Fruit fly (Drosophila melanogaster) whole organism, embryonic: ENCODE results near the gene car.

ENCODE experiments used
- ATbp ChIP-seq: fragments of 200-800 bp; sonication (Bioruptor generic); optimal IDR thresholded peaks from 2 replicates; lab custom pipeline; 2017; ENCODE audit warnings: missing biosample characterization, mild to moderate bottlenecking, missing genetic modification characterization, missing genetic modification reagents
- Bdp1 ChIP-seq: fragments of 200-800 bp; sonication (Bioruptor generic); optimal IDR thresholded peaks from 3 replicates; lab custom pipeline; 2016; ENCODE audit warnings: missing biosample characterization, missing genetic modification characterization
- CG10209 ChIP-seq: fragments of 200-800 bp; sonication (Bioruptor generic); optimal IDR thresholded peaks from 3 replicates; lab custom pipeline; 2017; ENCODE audit warnings: missing biosample characterization, mild to moderate bottlenecking, missing genetic modification characterization, missing genetic modification reagents
- CG11695 ChIP-seq: fragments of 200-800 bp; sonication (Bioruptor generic); IDR thresholded peaks from 3 replicates; pipeline ENCODE4 v1.3.6; 2022; ENCODE audit warnings: missing biosample characterization, missing genetic modification characterization
- CG1233 ChIP-seq: fragments of 200-800 bp; sonication (Bioruptor generic); optimal IDR thresholded peaks from 4 replicates; lab custom pipeline; 2018; ENCODE audit warnings: missing biosample characterization, mild to moderate bottlenecking, missing genetic modification characterization
- CG14860 ChIP-seq: fragments of 200-800 bp; sonication (Bioruptor generic); IDR thresholded peaks from 3 replicates; pipeline ENCODE4 v1.3.6; 2022; ENCODE audit warnings: missing biosample characterization, missing genetic modification characterization; ENCODE audit not compliant: partially characterized antibody
- CG15514 ChIP-seq: fragments of 200-800 bp; sonication (Bioruptor generic); optimal IDR thresholded peaks from 3 replicates; lab custom pipeline; 2017; ENCODE audit warnings: missing biosample characterization, missing genetic modification characterization, mild to moderate bottlenecking, moderate library complexity, missing genetic modification reagents
- CG17361 ChIP-seq: fragments of 200-800 bp; sonication (Bioruptor generic); IDR thresholded peaks from 3 replicates; pipeline ENCODE4 v1.3.6; 2022; ENCODE audit warnings: missing biosample characterization, missing genetic modification characterization
- CG18599 ChIP-seq: fragments of 200-800 bp; sonication (Bioruptor generic); optimal IDR thresholded peaks from 3 replicates; lab custom pipeline; 2017; ENCODE audit warnings: missing biosample characterization, missing genetic modification characterization, mild to moderate bottlenecking, moderate library complexity, missing genetic modification reagents
- CG2120 ChIP-seq: fragments of 200-800 bp; sonication (Bioruptor generic); optimal IDR thresholded peaks from 3 replicates; lab custom pipeline; 2016; ENCODE audit warnings: missing biosample characterization, missing genetic modification characterization
- CG2202 ChIP-seq: fragments of 200-800 bp; sonication (Bioruptor generic); optimal IDR thresholded peaks from 2 replicates; lab custom pipeline; 2018; ENCODE audit warnings: missing biosample characterization, mild to moderate bottlenecking, missing genetic modification characterization
- CG2678 ChIP-seq: fragments of 200-800 bp; sonication (Bioruptor generic); optimal IDR thresholded peaks from 3 replicates; lab custom pipeline; 2019; ENCODE audit warnings: missing biosample characterization, mild to moderate bottlenecking, missing genetic modification characterization, moderate library complexity
- CG3847 ChIP-seq: fragments of 200-800 bp; sonication (Bioruptor generic); IDR thresholded peaks from 2 replicates; pipeline ENCODE4 v1.3.6; 2022; ENCODE audit warnings: missing biosample characterization, missing genetic modification characterization
- CG43689 ChIP-seq: fragments of 200-800 bp; sonication (Bioruptor generic); IDR thresholded peaks from 2 replicates; pipeline ENCODE4 v1.3.6; 2022; ENCODE audit warnings: missing biosample characterization, missing genetic modification characterization
- CG6765 ChIP-seq: fragments of 200-800 bp; sonication (Bioruptor generic); optimal IDR thresholded peaks from 3 replicates; lab custom pipeline; 2017; ENCODE audit warnings: missing biosample characterization, mild to moderate bottlenecking, missing genetic modification characterization
- CG6813 ChIP-seq: fragments of 200-800 bp; sonication (Bioruptor generic); optimal IDR thresholded peaks from 2 replicates; lab custom pipeline; 2017; ENCODE audit warnings: missing biosample characterization, missing genetic modification characterization, mild to moderate bottlenecking, moderate library complexity, missing genetic modification reagents
- CG7372 ChIP-seq: fragments of 200-800 bp; sonication (Bioruptor generic); IDR thresholded peaks from 2 replicates; pipeline ENCODE4 v1.3.6; 2022; ENCODE audit warnings: missing biosample characterization, missing genetic modification characterization
- CG7928 ChIP-seq: fragments of 200-800 bp; sonication (Bioruptor generic); optimal IDR thresholded peaks from 2 replicates; lab custom pipeline; 2017; ENCODE audit warnings: missing biosample characterization, mild to moderate bottlenecking, missing genetic modification characterization
- CG8290 ChIP-seq, 3 experiments: fragments of 200-800 bp; sonication (Bioruptor generic); optimal IDR thresholded peaks; 2 replicates each; lab custom pipeline; 2016 to 2019; ENCODE audit warnings: missing biosample characterization in 3 of 3, missing genetic modification characterization in 3 of 3, mild to moderate bottlenecking in 2 of 3, moderate library complexity in 1 of 3
- CG8388 ChIP-seq: fragments of 200-800 bp; sonication (Bioruptor generic); optimal IDR thresholded peaks from 2 replicates; lab custom pipeline; 2019; ENCODE audit warnings: missing biosample characterization, mild to moderate bottlenecking, missing genetic modification characterization, moderate library complexity
- CG8944 ChIP-seq: fragments of 200-800 bp; sonication (Bioruptor generic); optimal IDR thresholded peaks from 3 replicates; lab custom pipeline; 2016; ENCODE audit warnings: missing biosample characterization, missing genetic modification characterization
- CG9727 ChIP-seq: fragments of 200-800 bp; sonication (Bioruptor generic); optimal IDR thresholded peaks from 3 replicates; lab custom pipeline; 2017; ENCODE audit warnings: missing biosample characterization, mild to moderate bottlenecking, missing genetic modification characterization
- E2f1 ChIP-seq: fragments of 200-800 bp; sonication (Bioruptor generic); IDR thresholded peaks from 2 replicates; pipeline ENCODE4 v1.3.6; 2022; ENCODE audit warnings: missing biosample characterization, missing genetic modification characterization
- ERR ChIP-seq: fragments of 200-800 bp; sonication (Bioruptor generic); optimal IDR thresholded peaks from 2 replicates; lab custom pipeline; 2016; ENCODE audit warnings: missing biosample characterization, missing genetic modification characterization
- Ets65A ChIP-seq: fragments of 200-800 bp; sonication (Bioruptor generic); peaks from one replicate; lab custom pipeline; 2016; ENCODE audit warnings: missing biosample characterization, missing genetic modification characterization
- Ets97D ChIP-seq: fragments of 200-800 bp; sonication (Bioruptor generic); optimal IDR thresholded peaks from 3 replicates; lab custom pipeline; 2016; ENCODE audit warnings: missing biosample characterization, missing genetic modification characterization
- Fer1 ChIP-seq: fragments of 200-800 bp; sonication (Bioruptor generic); optimal IDR thresholded peaks from 2 replicates; lab custom pipeline; 2017; ENCODE audit warnings: missing biosample characterization, mild to moderate bottlenecking, missing genetic modification characterization
- Gug ChIP-seq: fragments of 200-800 bp; sonication (Bioruptor generic); IDR thresholded peaks from 4 replicates; pipeline ENCODE4 v1.3.6; 2022; ENCODE audit warnings: missing biosample characterization, missing genetic modification characterization
- Hmr ChIP-seq: fragments of 200-800 bp; sonication (Bioruptor generic); optimal IDR thresholded peaks from 3 replicates; lab custom pipeline; 2017; ENCODE audit warnings: mild to moderate bottlenecking, missing biosample characterization, missing genetic modification reagents, missing genetic modification characterization
- Hr78 ChIP-seq, 2 experiments: fragments of 200-800 bp in 1 of 2; fragments of >200 bp in 1 of 2; sonication (Bioruptor generic) in 1 of 2; optimal IDR thresholded peaks; 2 replicates each; lab custom pipeline; 2017 to 2019; ENCODE audit warnings: missing biosample characterization in 2 of 2, missing genetic modification characterization in 2 of 2, mild to moderate bottlenecking in 1 of 2, moderate library complexity in 1 of 2
- Lim3 ChIP-seq: fragments of 200-800 bp; sonication (Bioruptor generic); IDR thresholded peaks from 2 replicates; pipeline ENCODE4 v1.3.6; 2022; ENCODE audit warnings: missing biosample characterization, missing genetic modification characterization
- Med ChIP-seq: fragments of 200-800 bp; sonication (Bioruptor generic); peaks from one replicate; lab custom pipeline; 2016; ENCODE audit warnings: missing biosample characterization, missing genetic modification characterization, mild to moderate bottlenecking, inconsistent platforms, moderate library complexity
- Mrtf ChIP-seq: fragments of 200-800 bp; sonication (Bioruptor generic); IDR thresholded peaks from 3 replicates; pipeline ENCODE4 v1.3.6; 2022; ENCODE audit warnings: missing biosample characterization, missing genetic modification characterization
- NC2α ChIP-seq: fragments of 200-800 bp; sonication (Bioruptor generic); optimal IDR thresholded peaks from 2 replicates; lab custom pipeline; 2016; ENCODE audit warnings: missing biosample characterization, missing genetic modification characterization
- Optix ChIP-seq: fragments of 200-800 bp; sonication (Bioruptor generic); IDR thresholded peaks from 3 replicates; pipeline ENCODE4 v1.3.6; 2022; ENCODE audit warnings: missing biosample characterization, missing genetic modification characterization
- br ChIP-seq: fragments of >200 bp; optimal IDR thresholded peaks from 2 replicates; lab custom pipeline; 2017
- cad ChIP-seq: fragments of >200 bp; optimal IDR thresholded peaks from 2 replicates; lab custom pipeline; 2017; ENCODE audit warnings: missing biosample characterization, missing genetic modification characterization
- cg ChIP-seq: fragments of 200-800 bp; sonication (Bioruptor generic); optimal IDR thresholded peaks from 3 replicates; lab custom pipeline; 2019; ENCODE audit warnings: missing biosample characterization, mild to moderate bottlenecking, missing genetic modification characterization, moderate library complexity
- ci ChIP-seq: fragments of 200-800 bp; sonication (Bioruptor generic); IDR thresholded peaks from 3 replicates; pipeline ENCODE4 v1.3.6; 2022; ENCODE audit warnings: missing biosample characterization, missing genetic modification characterization
- crol ChIP-seq: fragments of 200-800 bp; sonication (Bioruptor generic); IDR thresholded peaks from 2 replicates; pipeline ENCODE4 v1.3.6; 2022; ENCODE audit warnings: missing biosample characterization, missing genetic modification characterization
- cwo ChIP-seq: fragments of 200-800 bp; sonication (Bioruptor generic); optimal IDR thresholded peaks from 3 replicates; lab custom pipeline; 2017; ENCODE audit warnings: missing biosample characterization, missing genetic modification characterization, mild to moderate bottlenecking, moderate library complexity, missing genetic modification reagents
- dmrt99B ChIP-seq: fragments of 200-800 bp; sonication (Bioruptor generic); optimal IDR thresholded peaks from 2 replicates; lab custom pipeline; 2018; ENCODE audit warnings: missing biosample characterization, mild to moderate bottlenecking, missing genetic modification characterization, moderate library complexity
- hbn ChIP-seq: fragments of 200-800 bp; sonication (Bioruptor generic); IDR thresholded peaks from 2 replicates; pipeline ENCODE4 v1.3.6; 2022; ENCODE audit warnings: missing biosample characterization, missing genetic modification characterization; ENCODE audit not compliant: partially characterized antibody
- jigr1 ChIP-seq: fragments of 200-800 bp; sonication (Bioruptor generic); IDR thresholded peaks from 3 replicates; pipeline ENCODE4 v1.3.6; 2022; ENCODE audit warnings: missing biosample characterization, missing genetic modification characterization
- kni ChIP-seq: fragments of 200-800 bp; sonication (Bioruptor generic); optimal IDR thresholded peaks from 3 replicates; lab custom pipeline; 2017; ENCODE audit warnings: mild to moderate bottlenecking, missing biosample characterization, missing genetic modification reagents, missing genetic modification characterization
- pho ChIP-seq: fragments of 200-800 bp; sonication (Bioruptor generic); optimal IDR thresholded peaks from 2 replicates; lab custom pipeline; 2016; ENCODE audit warnings: missing biosample characterization, missing genetic modification characterization
- pros ChIP-seq: fragments of 200-800 bp; sonication (Bioruptor generic); optimal IDR thresholded peaks from 3 replicates; lab custom pipeline; 2019; ENCODE audit warnings: missing biosample characterization, mild to moderate bottlenecking, missing genetic modification characterization, moderate library complexity
- row ChIP-seq: fragments of 200-800 bp; sonication (Bioruptor generic); IDR thresholded peaks from 3 replicates; pipeline ENCODE4 v1.3.6; 2022; ENCODE audit warnings: missing biosample characterization, missing genetic modification characterization
- schlank ChIP-seq: fragments of 200-800 bp; sonication (Bioruptor generic); optimal IDR thresholded peaks from 2 replicates; lab custom pipeline; 2018; ENCODE audit warnings: missing biosample characterization, mild to moderate bottlenecking, missing genetic modification characterization
- so ChIP-seq: fragments of 200-800 bp; sonication (Bioruptor generic); IDR thresholded peaks from 3 replicates; pipeline ENCODE4 v1.3.6; 2022; ENCODE audit warnings: missing biosample characterization, missing genetic modification characterization
- unc-4 ChIP-seq: fragments of 200-800 bp; sonication (Bioruptor generic); IDR thresholded peaks from 2 replicates; pipeline ENCODE4 v1.3.6; 2022; ENCODE audit warnings: missing biosample characterization, missing genetic modification characterization; ENCODE audit not compliant: partially characterized antibody

Gene car

dm6 chrX:19606971-19607370 is 41.2 kb downstream of the car start:
- no peak for TF ChIP-seq CG2202 (tag; lab: Kevin White, UChicago)
- no peak for TF ChIP-seq Mrtf
- TF ChIP-seq Ets65A (GFP tag; lab: Kevin White, UChicago) = no peak
- no peak for TF ChIP-seq CG17361 (GFP tag; lab: Robert Waterston, UW)
- TF ChIP-seq dmrt99B (tag; lab: Kevin White, UChicago) = no peak
- no peak for TF ChIP-seq br (lab: Kevin White, UChicago)
- no peak for TF ChIP-seq CG9727 (GFP tag; lab: Kevin White, UChicago)
- TF ChIP-seq CG7928 (GFP tag; lab: Kevin White, UChicago) = no peak
- peak; percentile 42 for TF ChIP-seq Med
- TF ChIP-seq CG10209 = no peak
- no peak for TF ChIP-seq Gug (GFP tag; lab: Robert Waterston, UW)
- TF ChIP-seq row = 0 out of 3 replicates have a peak, but pooled peaks have one; percentile 17
- TF ChIP-seq Ets97D (GFP tag; lab: Kevin White, UChicago) = no peak
- TF ChIP-seq NC2α (GFP tag; lab: Kevin White, UChicago) = no peak
- no peak for TF ChIP-seq Bdp1 (GFP tag; lab: Kevin White, UChicago)
- no peak for TF ChIP-seq unc-4 (GFP tag; lab: Robert Waterston, UW)
- no peak for TF ChIP-seq CG2120 (GFP tag; lab: Kevin White, UChicago)
- TF ChIP-seq CG1233 (GFP tag; lab: Kevin White, UChicago) = no peak
- TF ChIP-seq CG8388 (GFP tag; lab: Kevin White, UChicago) = peak; percentile 70
- no peak for TF ChIP-seq so (GFP tag; lab: Robert Waterston, UW)
- no peak for TF ChIP-seq Hmr (GFP tag; lab: Kevin White, UChicago)
- TF ChIP-seq Optix (GFP tag; lab: Robert Waterston, UW) = no peak
- TF ChIP-seq kni (GFP tag; lab: Kevin White, UChicago) = no peak
- TF ChIP-seq jigr1 (GFP tag; lab: Robert Waterston, UW) = no peak
- no peak for TF ChIP-seq CG43689
- no peak for TF ChIP-seq CG8944
- peak in 1 of 2 experiments; percentile 93 for TF ChIP-seq Hr78 (GFP tag; optimal IDR thresholded peaks at IDR 0.05; lab: Kevin White, UChicago)
- no peak for TF ChIP-seq cg (GFP tag; lab: Kevin White, UChicago)
- 0 out of 3 replicates have a peak, but pooled peaks have one; percentile 18 for TF ChIP-seq ci (GFP tag; lab: Robert Waterston, UW)
- TF ChIP-seq CG3847 = no peak
- no peak for TF ChIP-seq E2f1
- TF ChIP-seq pho (GFP tag; lab: Kevin White, UChicago) = no peak
- no peak for TF ChIP-seq CG7372 (GFP tag; lab: Robert Waterston, UW)
- no peak for TF ChIP-seq Fer1
- no peak for TF ChIP-seq cad (GFP tag; lab: Kevin White, UChicago)
- TF ChIP-seq CG6813 (GFP tag; lab: Kevin White, UChicago) = no peak
- TF ChIP-seq schlank = no peak
- no peak for TF ChIP-seq CG6765 (GFP tag; lab: Kevin White, UChicago)
- TF ChIP-seq CG11695 (GFP tag; lab: Robert Waterston, UW) = no peak
- no peak for TF ChIP-seq pros (GFP tag; lab: Kevin White, UChicago)
- peak; percentile 8 for TF ChIP-seq CG15514 (GFP tag; lab: Kevin White, UChicago)

DNA sequence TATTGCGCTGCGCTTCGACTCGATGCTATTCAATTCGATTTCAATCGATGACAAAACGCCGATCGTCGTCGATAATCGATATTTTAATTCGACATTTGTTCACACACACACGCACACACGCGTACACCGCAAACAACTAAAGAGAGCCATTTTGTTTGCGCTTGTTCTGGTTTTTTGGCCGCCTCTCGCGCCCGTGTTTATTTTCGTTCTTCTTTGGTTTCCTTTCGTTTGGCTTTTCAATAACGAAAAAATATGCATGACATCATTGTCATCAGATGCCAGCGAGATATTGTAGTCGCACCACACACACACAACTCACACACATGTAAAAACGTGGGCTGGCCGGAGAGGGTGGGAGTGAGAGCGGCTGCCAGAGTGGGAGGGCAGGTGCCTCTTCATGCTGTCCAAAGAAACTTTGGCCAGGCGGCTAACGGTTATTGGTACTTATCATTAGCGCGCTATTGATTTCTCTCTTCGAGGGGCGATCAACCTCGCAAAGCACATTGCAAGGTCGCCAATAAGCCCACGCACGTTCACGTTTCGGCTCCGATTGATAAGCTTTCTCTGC is 42.3 kb downstream of the car start:
- no peak for TF ChIP-seq Lim3 (GFP tag; lab: Robert Waterston, UW)
- TF ChIP-seq so (GFP tag; lab: Robert Waterston, UW) = peak; percentile 80; the same call in 2 of the 3 replicates
- peak; percentile 61 for TF ChIP-seq crol (GFP tag; lab: Robert Waterston, UW)
- peak; percentile 27 for TF ChIP-seq ERR (GFP tag; lab: Kevin White, UChicago)
- no peak for TF ChIP-seq CG8290 (GFP tag; optimal IDR thresholded peaks at IDR 0.05; lab: Kevin White, UChicago)
- peak in 1 of 2 experiments; percentile 19 for TF ChIP-seq CG8290 (tag; optimal IDR thresholded peaks at IDR 0.05; lab: Kevin White, UChicago)
- TF ChIP-seq hbn (GFP tag; lab: Robert Waterston, UW) = peak; percentile 13; the same call in 1 of the 2 replicates
- no peak for TF ChIP-seq CG17361 (GFP tag; lab: Robert Waterston, UW)
- TF ChIP-seq cwo (GFP tag; lab: Kevin White, UChicago) = peak; percentile 93
- no peak for TF ChIP-seq ATbp (GFP tag; lab: Kevin White, UChicago)
- peak; percentile 20 for TF ChIP-seq CG2678 (tag; lab: Kevin White, UChicago)
- TF ChIP-seq CG14860 = peak; percentile 56; the same call in 1 of the 3 replicates
- peak; percentile 32 for TF ChIP-seq CG18599 (GFP tag; lab: Kevin White, UChicago)
